Worm (Caenorhabditis elegans): ENCODE measurements around the gene nhr-178.

Gene nhr-178

DNA sequence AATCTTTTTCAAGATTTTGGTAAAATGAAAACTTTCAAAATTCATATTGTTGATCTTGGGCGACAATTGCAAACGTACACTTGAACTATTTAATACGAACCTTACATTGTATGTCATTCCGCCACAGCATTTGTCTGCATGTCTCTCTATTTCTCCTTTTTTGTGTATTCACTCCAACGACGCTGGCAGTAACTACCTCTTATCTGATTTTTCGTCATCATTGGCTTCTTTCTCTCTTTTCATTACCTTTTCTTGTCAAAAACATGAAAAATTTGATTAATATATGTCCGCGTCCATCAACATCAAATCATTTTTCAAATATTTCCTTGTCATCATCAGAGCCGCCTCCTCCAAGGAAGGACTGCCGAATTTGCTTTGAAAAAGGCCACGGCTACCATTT is 2.3 kb upstream of the nhr-178 start, which contains the start of gene nhr-177 (continued):
- TF ChIP-seq R02D3.7 (tag; optimal IDR thresholded peaks at IDR 0.05) (no peak), ceh-32 (tag; optimal IDR thresholded peaks at IDR 0.05; ENCODE audit: poor library complexity) (no peak), dmd-9 (GFP tag; IDR thresholded peaks at IDR 0.05) (no peak), gei-8 (GFP tag; optimal IDR thresholded peaks at IDR 0.05) (no peak), unc-39 (tag; optimal IDR thresholded peaks at IDR 0.05) (no peak), pqm-1 (tag; optimal IDR thresholded peaks at IDR 0.05) (peak; percentile 53), zip-2 (tag; optimal IDR thresholded peaks at IDR 0.05) (no peak), F26F4.8 (GFP tag; conservative IDR thresholded peaks at IDR 0.05) (no peak), Y48G9A.11 (GFP tag; IDR thresholded peaks at IDR 0.05) (no peak), set-16 (GFP tag; IDR thresholded peaks at IDR 0.05) (no peak), lin-39 (tag; optimal IDR thresholded peaks at IDR 0.05) (no peak), mdt-29 (GFP tag; IDR thresholded peaks at IDR 0.05) (no peak), madf-9 (GFP tag; conservative IDR thresholded peaks at IDR 0.05) (no peak), vab-7 (GFP tag; IDR thresholded peaks at IDR 0.05) (no peak), lin-38 (GFP tag; IDR thresholded peaks at IDR 0.05) (no peak), nhr-6 (tag; optimal IDR thresholded peaks at IDR 0.05) (no peak), F49E8.2 (tag; optimal IDR thresholded peaks at IDR 0.05; ENCODE audit: borderline replicate concordance) (no peak), pha-4 (GFP tag; IDR thresholded peaks at IDR 0.05) (no peak), pha-4 (tag; optimal IDR thresholded peaks at IDR 0.05) (no peak), unc-130 (GFP tag; optimal IDR thresholded peaks at IDR 0.05) (no peak), nhr-28 (tag; optimal IDR thresholded peaks at IDR 0.05) (peak; percentile 89), ceh-28 (tag; optimal IDR thresholded peaks at IDR 0.05) (no peak), duxl-1 (tag; optimal IDR thresholded peaks at IDR 0.05; ENCODE audit: poor library complexity) (no peak), Y5F2A.4 (GFP tag; optimal IDR thresholded peaks at IDR 0.05) (no peak), aha-1 (tag) (peak; percentile 5), saeg-2 (GFP tag; IDR thresholded peaks at IDR 0.05) (no peak), hlh-30 (tag; optimal IDR thresholded peaks at IDR 0.05; ENCODE audit: insufficient read depth) (no peak), nhr-111 (GFP tag; optimal IDR thresholded peaks at IDR 0.05) (no peak), aly-2 (tag; optimal IDR thresholded peaks at IDR 0.05) (no peak), cey-2 (tag; optimal IDR thresholded peaks at IDR 0.05; ENCODE audit: borderline replicate concordance, insufficient read depth) (no peak), D1046.2 (GFP tag; IDR thresholded peaks at IDR 0.05) (no peak), unc-62 (GFP tag; optimal IDR thresholded peaks at IDR 0.05 in 1 of 2) (peak in 1 of 2 experiments; percentile 35), unc-62 (tag; optimal IDR thresholded peaks at IDR 0.05) (no peak), spr-1 (tag; optimal IDR thresholded peaks at IDR 0.05) (no peak), nhr-77 (tag; optimal IDR thresholded peaks at IDR 0.05) (peak; percentile 16), Y75B8A.6 (GFP tag; IDR thresholded peaks at IDR 0.05) (no peak), T26A8.4 (GFP tag; IDR thresholded peaks at IDR 0.05) (no peak), nhr-102 (tag; optimal IDR thresholded peaks at IDR 0.05) (peak; percentile 36)

DNA sequence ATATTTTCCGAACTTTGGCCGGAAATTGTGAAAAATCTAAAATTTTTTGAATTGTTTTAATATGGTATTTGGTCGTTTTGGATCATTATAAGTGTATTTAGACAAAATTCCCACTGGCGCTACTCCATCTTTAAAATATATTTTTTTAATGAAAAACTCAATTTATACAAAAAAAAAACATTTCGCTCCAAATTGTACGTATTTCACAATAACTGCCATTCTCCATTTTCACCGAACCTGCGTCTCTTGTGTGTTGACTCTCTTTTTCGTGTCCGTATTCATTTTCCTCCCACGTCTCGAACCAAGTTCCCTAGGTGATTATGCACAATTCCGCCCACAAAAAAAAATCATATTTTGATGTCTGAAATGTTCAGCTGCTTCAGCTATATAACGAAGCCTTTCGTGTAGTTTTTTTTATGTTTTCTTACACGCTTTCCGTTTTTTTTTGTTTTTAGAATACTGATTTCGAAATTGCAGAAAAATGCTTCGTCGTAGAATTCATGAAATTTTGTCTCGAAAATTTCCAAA is 7.1 kb downstream of the nhr-178 start, which contains the start of gene F16B4.2:
TSS of gene F16B4.2 (plus strand) at position 478 of the 528 bp plus-strand sequence.
- TF ChIP-seq ceh-32 (tag; optimal IDR thresholded peaks at IDR 0.05; ENCODE audit: poor library complexity) (no peak), dve-1 (tag; optimal IDR thresholded peaks at IDR 0.05; ENCODE audit: insufficient read depth) (peak; percentile 2), daf-16 (GFP tag; optimal IDR thresholded peaks at IDR 0.05) (no peak), daf-16 (tag; optimal IDR thresholded peaks at IDR 0.05) (peak; percentile 38), nhr-28 (tag; optimal IDR thresholded peaks at IDR 0.05) (peak; percentile 0)

Data from whole organism, L4 larva.